Worm (Caenorhabditis elegans) whole organism, L2 larva: ENCODE results near the gene cyb-2.1.

Source experiments
- lsy-2 ChIP-seq, 2 experiments: fragments of 150-350 bp in 1 of 2; sonication (generic microtip) in 1 of 2; optimal IDR thresholded peaks; 2 replicates each; lab custom pipeline; 2014 to 2017; ENCODE audit warnings: missing biosample characterization in 2 of 2, missing genetic modification characterization in 2 of 2
- mbf-1 ChIP-seq: sonication (generic microtip); optimal IDR thresholded peaks from 2 replicates; lab custom pipeline; 2017; ENCODE audit warnings: missing biosample characterization, missing genetic modification characterization
- nhr-21 ChIP-seq: fragments of 150-350 bp; optimal IDR thresholded peaks from 2 replicates; lab custom pipeline; 2014; ENCODE audit warnings: missing biosample characterization, missing genetic modification characterization
- unc-39 ChIP-seq: fragments of 150-350 bp; optimal IDR thresholded peaks from 2 replicates; lab custom pipeline; 2014; ENCODE audit warnings: missing biosample characterization, missing genetic modification characterization

DNA sequence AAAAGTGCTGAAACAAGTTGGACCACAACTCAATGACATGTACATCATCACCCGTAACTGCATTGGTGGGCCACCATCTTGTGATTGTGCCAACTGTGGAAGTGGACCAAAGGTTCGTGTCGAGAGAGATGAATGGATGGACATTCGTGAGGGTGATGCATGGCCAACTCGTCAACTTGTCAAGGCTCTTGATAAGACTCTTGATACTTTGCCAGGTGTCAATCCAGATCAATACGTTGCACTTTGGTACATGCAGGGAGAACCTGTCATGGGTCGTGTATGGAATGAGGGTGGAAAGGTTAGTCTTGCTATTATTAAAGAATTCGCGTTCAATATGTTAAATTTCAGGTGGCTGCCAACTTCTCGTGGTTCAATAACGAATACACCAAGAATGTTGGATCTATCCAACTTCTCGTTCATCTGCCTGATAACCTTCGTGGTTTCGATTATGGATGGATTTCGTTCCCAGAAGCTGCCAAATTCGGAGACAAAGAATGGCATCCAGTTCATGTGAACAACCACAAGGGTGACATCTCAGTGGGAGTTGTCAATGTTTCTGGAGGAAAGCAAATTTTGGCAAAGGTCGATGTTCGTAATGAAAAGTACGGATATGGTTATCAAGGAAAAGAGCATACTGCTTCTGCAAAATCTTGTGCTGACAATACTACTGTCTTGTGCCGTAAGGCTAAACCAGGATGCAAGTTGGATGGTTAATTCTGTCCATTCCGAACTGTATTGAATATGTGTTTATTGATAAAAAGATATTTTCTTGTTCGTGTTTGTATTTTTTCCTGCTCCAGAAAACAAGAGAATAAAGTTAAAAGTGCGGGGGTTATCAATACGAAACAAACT is 35.2 kb upstream of the cyb-2.1 start:
- TF ChIP-seq nhr-21 = no peak
- TF ChIP-seq mbf-1 = no peak
- TF ChIP-seq unc-39 (tag; lab: Kevin White, UChicago) = no peak
- TF ChIP-seq lsy-2 (tag; optimal IDR thresholded peaks at IDR 0.05; lab: Kevin White, UChicago) = no peak
